Fruit fly (Drosophila melanogaster) whole organism, embryonic: ENCODE data around the gene CG13108.

Experiments
- Ada2b ChIP-seq: fragments of 200-800 bp; sonication (Bioruptor generic); IDR thresholded peaks from 2 replicates; pipeline ENCODE4 v1.3.6; 2022; ENCODE audit warnings: missing biosample characterization, missing genetic modification characterization
- Adf1 ChIP-seq: fragments of 200-800 bp; sonication (Bioruptor generic); IDR thresholded peaks from 2 replicates; pipeline ENCODE4 v1.3.6; 2022; ENCODE audit warnings: missing biosample characterization, missing genetic modification characterization
- Atf-2 ChIP-seq: fragments of 200-800 bp; sonication (Bioruptor generic); optimal IDR thresholded peaks from 2 replicates; lab custom pipeline; 2016; ENCODE audit warnings: missing biosample characterization, missing genetic modification characterization
- Atf6 ChIP-seq: fragments of 200-800 bp; sonication (Bioruptor generic); IDR thresholded peaks from 2 replicates; pipeline ENCODE4 v1.3.6; 2022; ENCODE audit warnings: missing biosample characterization, missing genetic modification characterization
- CG10462 ChIP-seq: fragments of 200-800 bp; sonication (Bioruptor generic); optimal IDR thresholded peaks from 2 replicates; lab custom pipeline; 2016; ENCODE audit warnings: missing biosample characterization, missing genetic modification characterization
- CG10543 ChIP-seq: fragments of 200-800 bp; sonication (Bioruptor generic); optimal IDR thresholded peaks from 3 replicates; lab custom pipeline; 2017; ENCODE audit warnings: missing biosample characterization, mild to moderate bottlenecking, missing genetic modification characterization, moderate library complexity
- CG12155 ChIP-seq: fragments of 200-800 bp; sonication (Bioruptor generic); optimal IDR thresholded peaks from 3 replicates; lab custom pipeline; 2016; ENCODE audit warnings: missing biosample characterization, missing genetic modification characterization
- CG12236 ChIP-seq: fragments of 200-800 bp; sonication (Bioruptor generic); optimal IDR thresholded peaks from 2 replicates; lab custom pipeline; 2016; ENCODE audit warnings: missing biosample characterization, missing genetic modification characterization
- CG13775 ChIP-seq: fragments of 200-800 bp; sonication (Bioruptor generic); optimal IDR thresholded peaks from 3 replicates; lab custom pipeline; 2017; ENCODE audit warnings: missing biosample characterization, mild to moderate bottlenecking, missing genetic modification characterization
- CG1529 ChIP-seq: fragments of 200-800 bp; sonication (Bioruptor generic); optimal IDR thresholded peaks from 3 replicates; lab custom pipeline; 2018; ENCODE audit warnings: missing biosample characterization, missing genetic modification characterization
- CG1603 ChIP-seq: fragments of 200-800 bp; sonication (Bioruptor generic); optimal IDR thresholded peaks from 2 replicates; lab custom pipeline; 2019; ENCODE audit warnings: missing biosample characterization, mild to moderate bottlenecking, missing genetic modification characterization, moderate library complexity
- CG17328 ChIP-seq: fragments of 200-800 bp; sonication (Bioruptor generic); IDR thresholded peaks from 2 replicates; pipeline ENCODE4 v1.3.6; 2022; ENCODE audit warnings: missing biosample characterization, missing genetic modification characterization
- CG2199 ChIP-seq: fragments of 200-800 bp; sonication (Bioruptor generic); IDR thresholded peaks from 3 replicates; pipeline ENCODE4 v1.3.6; 2022; ENCODE audit warnings: missing biosample characterization, missing genetic modification characterization
- CG2678 ChIP-seq: fragments of 200-800 bp; sonication (Bioruptor generic); optimal IDR thresholded peaks from 3 replicates; lab custom pipeline; 2019; ENCODE audit warnings: missing biosample characterization, mild to moderate bottlenecking, missing genetic modification characterization, moderate library complexity
- CG4282 ChIP-seq: fragments of 200-800 bp; sonication (Bioruptor generic); optimal IDR thresholded peaks from 2 replicates; lab custom pipeline; 2016; ENCODE audit warnings: missing biosample characterization, missing genetic modification characterization
- CG4404 ChIP-seq: fragments of 200-800 bp; sonication (Bioruptor generic); IDR thresholded peaks from 2 replicates; pipeline ENCODE4 v1.3.6; 2022; ENCODE audit warnings: missing biosample characterization, missing genetic modification characterization
- CG6254 ChIP-seq: fragments of 200-800 bp; sonication (Bioruptor generic); optimal IDR thresholded peaks from 3 replicates; lab custom pipeline; 2017; ENCODE audit warnings: mild to moderate bottlenecking, missing biosample characterization, missing genetic modification reagents, missing genetic modification characterization
- CG6272 ChIP-seq: fragments of 200-800 bp; sonication (Bioruptor generic); IDR thresholded peaks from 2 replicates; pipeline ENCODE4 v1.3.6; 2022; ENCODE audit warnings: missing biosample characterization, missing genetic modification characterization
- CG8089 ChIP-seq: fragments of 200-800 bp; sonication (Bioruptor generic); optimal IDR thresholded peaks from 3 replicates; lab custom pipeline; 2016; ENCODE audit warnings: missing biosample characterization, missing genetic modification characterization
- CkIIα-i1 ChIP-seq: fragments of 200-800 bp; sonication (Bioruptor generic); IDR thresholded peaks from 2 replicates; pipeline ENCODE4 v1.3.6; 2022; ENCODE audit warnings: missing biosample characterization, missing genetic modification characterization
- Dad ChIP-seq: fragments of 200-800 bp; sonication (Bioruptor generic); optimal IDR thresholded peaks from 3 replicates; lab custom pipeline; 2016; ENCODE audit warnings: missing biosample characterization, missing genetic modification characterization
- Ets65A ChIP-seq: fragments of 200-800 bp; sonication (Bioruptor generic); peaks from one replicate; lab custom pipeline; 2016; ENCODE audit warnings: missing biosample characterization, missing genetic modification characterization
- Fer1 ChIP-seq: fragments of 200-800 bp; sonication (Bioruptor generic); optimal IDR thresholded peaks from 2 replicates; lab custom pipeline; 2017; ENCODE audit warnings: missing biosample characterization, mild to moderate bottlenecking, missing genetic modification characterization
- Fer3 ChIP-seq: fragments of 200-800 bp; sonication (Bioruptor generic); optimal IDR thresholded peaks from 2 replicates; lab custom pipeline; 2018; ENCODE audit warnings: missing biosample characterization, mild to moderate bottlenecking, missing genetic modification characterization, moderate library complexity
- HLH3B ChIP-seq: fragments of 200-800 bp; sonication (Bioruptor generic); IDR thresholded peaks from 2 replicates; pipeline ENCODE4 v1.3.6; 2022; ENCODE audit warnings: missing biosample characterization, missing genetic modification characterization
- HLHmδ ChIP-seq: fragments of 200-800 bp; sonication (Bioruptor generic); optimal IDR thresholded peaks from 2 replicates; lab custom pipeline; 2018; ENCODE audit warnings: missing biosample characterization, mild to moderate bottlenecking, missing genetic modification characterization, moderate library complexity
- Lpt ChIP-seq: fragments of >200 bp; optimal IDR thresholded peaks from 2 replicates; lab custom pipeline; 2018; ENCODE audit warnings: missing biosample characterization, missing genetic modification characterization
- MESR4 ChIP-seq: fragments of 200-800 bp; sonication (Bioruptor generic); optimal IDR thresholded peaks from 2 replicates; lab custom pipeline; 2018; ENCODE audit warnings: missing biosample characterization, mild to moderate bottlenecking, missing genetic modification characterization, moderate library complexity
- Oli ChIP-seq: fragments of 200-800 bp; sonication (Bioruptor generic); optimal IDR thresholded peaks from 2 replicates; lab custom pipeline; 2018; ENCODE audit warnings: missing biosample characterization, mild to moderate bottlenecking, missing genetic modification characterization, moderate library complexity
- Side ChIP-seq: fragments of 200-800 bp; sonication (Bioruptor generic); optimal IDR thresholded peaks from 2 replicates; lab custom pipeline; 2016; ENCODE audit warnings: missing biosample characterization, missing genetic modification characterization
- Ssrp ChIP-seq: fragments of 200-800 bp; sonication (Bioruptor generic); optimal IDR thresholded peaks from 2 replicates; lab custom pipeline; 2018; ENCODE audit warnings: missing biosample characterization, mild to moderate bottlenecking, missing genetic modification characterization, moderate library complexity
- ab ChIP-seq: fragments of 200-800 bp; sonication (Bioruptor generic); optimal IDR thresholded peaks from 2 replicates; lab custom pipeline; 2016; ENCODE audit warnings: missing biosample characterization, missing genetic modification characterization
- bigmax ChIP-seq: fragments of 200-800 bp; sonication (Bioruptor generic); optimal IDR thresholded peaks from 2 replicates; lab custom pipeline; 2018; ENCODE audit warnings: missing biosample characterization, mild to moderate bottlenecking, missing genetic modification characterization
- cato ChIP-seq: fragments of 200-800 bp; sonication (Bioruptor generic); optimal IDR thresholded peaks from 2 replicates; lab custom pipeline; 2016; ENCODE audit warnings: missing biosample characterization, missing genetic modification characterization, borderline replicate concordance
- chinmo ChIP-seq: fragments of 200-800 bp; sonication (Bioruptor generic); IDR thresholded peaks from 4 replicates; pipeline ENCODE4 v1.3.6; 2022; ENCODE audit warnings: missing biosample characterization, missing genetic modification characterization; ENCODE audit not compliant: partially characterized antibody
- croc ChIP-seq: fragments of 200-800 bp; sonication (Bioruptor generic); conservative IDR thresholded peaks from 3 replicates; pipeline ENCODE4 v1.3.6; 2022; ENCODE audit warnings: missing biosample characterization, missing genetic modification characterization
- exex ChIP-seq: fragments of 200-800 bp; sonication (Bioruptor generic); optimal IDR thresholded peaks from 4 replicates; lab custom pipeline; 2018; ENCODE audit warnings: missing biosample characterization, mild to moderate bottlenecking, missing genetic modification characterization, moderate library complexity
- ftz-f1 ChIP-seq: fragments of 200-800 bp; sonication (Bioruptor generic); optimal IDR thresholded peaks from 2 replicates; lab custom pipeline; 2016; ENCODE audit warnings: missing biosample characterization, missing genetic modification characterization
- gfzf ChIP-seq: fragments of 200-800 bp; sonication (Bioruptor generic); optimal IDR thresholded peaks from 2 replicates; lab custom pipeline; 2016; ENCODE audit warnings: missing biosample characterization, mild to moderate bottlenecking, missing genetic modification characterization, moderate library complexity
- gsb-n ChIP-seq: fragments of 200-800 bp; sonication (Bioruptor generic); optimal IDR thresholded peaks from 3 replicates; lab custom pipeline; 2018; ENCODE audit warnings: missing biosample characterization, mild to moderate bottlenecking, missing genetic modification characterization
- nau ChIP-seq: fragments of 200-800 bp; sonication (Bioruptor generic); optimal IDR thresholded peaks from 3 replicates; lab custom pipeline; 2017; ENCODE audit warnings: missing biosample characterization, mild to moderate bottlenecking, missing genetic modification characterization, missing genetic modification reagents
- nom ChIP-seq: fragments of 200-800 bp; sonication (Bioruptor generic); optimal IDR thresholded peaks from 2 replicates; lab custom pipeline; 2017; ENCODE audit warnings: missing biosample characterization, missing genetic modification characterization, mild to moderate bottlenecking, moderate library complexity, missing genetic modification reagents
- p53 ChIP-seq: fragments of 200-800 bp; sonication (Bioruptor generic); optimal IDR thresholded peaks from 2 replicates; lab custom pipeline; 2016; ENCODE audit warnings: missing biosample characterization, missing genetic modification characterization
- ranshi ChIP-seq: fragments of 200-800 bp; sonication (Bioruptor generic); IDR thresholded peaks from 2 replicates; pipeline ENCODE4 v1.3.6; 2022; ENCODE audit warnings: missing biosample characterization, missing genetic modification characterization
- repo ChIP-seq: fragments of 200-800 bp; sonication (Bioruptor generic); optimal IDR thresholded peaks from 2 replicates; lab custom pipeline; 2016; ENCODE audit warnings: missing biosample characterization, missing genetic modification characterization
- scrt ChIP-seq: fragments of 200-800 bp; sonication (Bioruptor generic); optimal IDR thresholded peaks from 2 replicates; lab custom pipeline; 2018; ENCODE audit warnings: missing biosample characterization, mild to moderate bottlenecking, missing genetic modification characterization, moderate library complexity
- sna ChIP-seq: fragments of 200-800 bp; sonication (Bioruptor generic); IDR thresholded peaks from 2 replicates; pipeline ENCODE4 v1.3.6; 2022; ENCODE audit warnings: missing biosample characterization, missing genetic modification characterization; ENCODE audit not compliant: partially characterized antibody
- sqz ChIP-seq: fragments of 200-800 bp; sonication (Bioruptor generic); optimal IDR thresholded peaks from 3 replicates; lab custom pipeline; 2018; ENCODE audit warnings: missing biosample characterization, mild to moderate bottlenecking, missing genetic modification characterization
- sr ChIP-seq: fragments of 200-800 bp; sonication (Bioruptor generic); IDR thresholded peaks from 3 replicates; pipeline ENCODE4 v1.3.6; 2022; ENCODE audit warnings: missing biosample characterization, missing genetic modification characterization
- twi ChIP-seq: fragments of 200-800 bp; optimal IDR thresholded peaks from 2 replicates; lab custom pipeline; 2019; ENCODE audit warnings: missing biosample characterization, mild to moderate bottlenecking, missing genetic modification characterization, moderate library complexity
- z ChIP-seq: fragments of 200-800 bp; sonication (Bioruptor generic); IDR thresholded peaks from 3 replicates; pipeline ENCODE4 v1.3.6; 2022; ENCODE audit warnings: missing biosample characterization, missing genetic modification characterization
- zfh1 ChIP-seq: fragments of 200-800 bp; sonication (Bioruptor generic); IDR thresholded peaks from 3 replicates; pipeline ENCODE4 v1.3.6; 2022; ENCODE audit warnings: missing biosample characterization, missing genetic modification characterization

The CG13108 gene

DNA sequence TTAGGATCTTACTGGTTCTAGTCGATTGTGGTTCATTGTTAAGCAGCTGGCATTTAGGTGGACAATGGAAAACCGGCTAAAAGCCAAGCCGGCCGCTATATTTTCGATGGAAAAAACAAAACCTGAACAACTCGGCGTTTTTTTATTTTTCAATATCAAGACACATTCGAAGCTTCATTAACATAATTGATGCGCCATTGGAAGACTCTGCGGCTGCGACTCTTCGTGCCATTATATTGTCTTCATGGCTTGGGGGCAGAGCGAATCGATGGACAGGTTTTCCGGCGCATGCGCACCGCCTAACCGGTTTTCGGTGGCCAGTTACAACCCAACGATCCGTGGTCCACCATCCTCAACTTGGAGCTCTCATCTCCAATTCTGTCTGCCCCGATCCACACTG, 27.3 kb upstream of the CG13108 start (continued):
- peak; percentile 45 for TF ChIP-seq nom (GFP tag; lab: Kevin White, UChicago)
- TF ChIP-seq Fer1 (GFP tag; lab: Kevin White, UChicago): no peak
- TF ChIP-seq z (GFP tag; lab: Robert Waterston, UW): no peak
- no peak for TF ChIP-seq p53 (GFP tag; lab: Kevin White, UChicago)
- no peak for TF ChIP-seq Adf1 (GFP tag; lab: Robert Waterston, UW)
- TF ChIP-seq scrt (GFP tag; lab: Kevin White, UChicago): no peak
- no peak for TF ChIP-seq CG6272 (GFP tag; lab: Robert Waterston, UW)
- TF ChIP-seq CG13775: no peak
- no peak for TF ChIP-seq gfzf (GFP tag; lab: Kevin White, UChicago)
- peak; percentile 97; the same call in 3 of the 4 replicates for TF ChIP-seq chinmo (GFP tag; lab: Robert Waterston, UW)
- TF ChIP-seq cato: no peak
- no peak for TF ChIP-seq CG12236 (GFP tag; lab: Kevin White, UChicago)
- TF ChIP-seq zfh1 (GFP tag; lab: Robert Waterston, UW): no peak
- no peak for TF ChIP-seq CG10543 (GFP tag; lab: Kevin White, UChicago)
- TF ChIP-seq exex: no peak
- no peak for TF ChIP-seq Ssrp
- TF ChIP-seq CG1603 (tag; lab: Kevin White, UChicago): no peak
- TF ChIP-seq CkIIα-i1: no peak
- TF ChIP-seq repo (GFP tag; lab: Kevin White, UChicago): no peak
- TF ChIP-seq HLHmδ (GFP tag; lab: Kevin White, UChicago): no peak
- no peak for TF ChIP-seq Dad
- TF ChIP-seq Fer3: no peak
- TF ChIP-seq ab (GFP tag; lab: Kevin White, UChicago): no peak
- TF ChIP-seq sna: 0 out of 2 replicates have a peak, but pooled peaks have one; percentile 38
- no peak for TF ChIP-seq bigmax
- TF ChIP-seq CG4282 (GFP tag; lab: Kevin White, UChicago): no peak
- TF ChIP-seq sqz: peak; percentile 70
- TF ChIP-seq CG12155 (GFP tag; lab: Kevin White, UChicago): no peak
- peak; percentile 45 for TF ChIP-seq CG1529 (GFP tag; lab: Kevin White, UChicago)
- TF ChIP-seq CG17328 (GFP tag; lab: Robert Waterston, UW): no peak
- no peak for TF ChIP-seq ftz-f1
- TF ChIP-seq CG6254 (GFP tag; lab: Kevin White, UChicago): no peak
- TF ChIP-seq CG4404 (GFP tag; lab: Robert Waterston, UW): no peak
- TF ChIP-seq Oli: no peak
- TF ChIP-seq Side: no peak
- no peak for TF ChIP-seq twi (tag; lab: Kevin White, UChicago)

DNA sequence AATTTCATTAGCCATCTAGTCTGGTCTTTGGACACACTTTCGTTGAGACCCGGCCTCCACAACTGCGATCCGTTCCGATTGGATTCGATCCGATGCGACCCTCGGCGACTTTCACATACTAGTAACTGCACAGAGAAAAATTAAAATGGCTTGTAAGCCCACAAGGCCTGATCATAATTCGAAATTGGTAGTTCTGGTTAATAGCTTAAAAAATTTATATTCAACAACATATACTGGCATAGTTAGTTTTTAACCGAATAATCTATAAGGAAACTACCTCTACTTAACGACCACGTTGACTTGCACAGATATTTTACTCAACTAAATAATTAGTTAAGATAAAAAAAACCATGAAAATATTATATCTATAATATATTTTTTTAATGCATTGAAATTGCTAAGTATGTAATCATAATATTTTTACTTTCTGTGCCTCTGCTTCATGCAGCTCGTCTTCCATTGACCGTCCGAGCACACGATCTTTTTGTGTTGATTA, 23.0 kb upstream of the CG13108 start:
- no peak for TF ChIP-seq Lpt (GFP tag; lab: Kevin White, UChicago)
- 0 out of 3 replicates have a peak, but pooled peaks have one; percentile 23 for TF ChIP-seq CG2199 (GFP tag; lab: Robert Waterston, UW)
- no peak for TF ChIP-seq sr (GFP tag; lab: Robert Waterston, UW)
- TF ChIP-seq gsb-n (tag; lab: Kevin White, UChicago): peak; percentile 15

dm6 chr2L:9145761-9146160, 18.3 kb upstream of the CG13108 start:
- no peak for TF ChIP-seq CG2678 (tag; lab: Kevin White, UChicago)
- no peak for TF ChIP-seq Atf6 (GFP tag; lab: Robert Waterston, UW)
- no peak for TF ChIP-seq MESR4
- no peak for TF ChIP-seq ranshi
- TF ChIP-seq croc (GFP tag; lab: Robert Waterston, UW): no peak
- peak; percentile 100 for TF ChIP-seq twi (tag; lab: Kevin White, UChicago)
- peak; percentile 22 for TF ChIP-seq Ets65A
- no peak for TF ChIP-seq HLH3B (GFP tag; lab: Robert Waterston, UW)
- no peak for TF ChIP-seq Atf-2 (GFP tag; lab: Kevin White, UChicago)
- no peak for TF ChIP-seq nau (GFP tag; lab: Kevin White, UChicago)
- TF ChIP-seq CG10462: no peak
- TF ChIP-seq Ada2b (GFP tag; lab: Robert Waterston, UW): no peak
- TF ChIP-seq CG8089 (GFP tag; lab: Kevin White, UChicago): no peak
